Worm (Caenorhabditis elegans): ENCODE data around the gene thk-1.

DNA sequence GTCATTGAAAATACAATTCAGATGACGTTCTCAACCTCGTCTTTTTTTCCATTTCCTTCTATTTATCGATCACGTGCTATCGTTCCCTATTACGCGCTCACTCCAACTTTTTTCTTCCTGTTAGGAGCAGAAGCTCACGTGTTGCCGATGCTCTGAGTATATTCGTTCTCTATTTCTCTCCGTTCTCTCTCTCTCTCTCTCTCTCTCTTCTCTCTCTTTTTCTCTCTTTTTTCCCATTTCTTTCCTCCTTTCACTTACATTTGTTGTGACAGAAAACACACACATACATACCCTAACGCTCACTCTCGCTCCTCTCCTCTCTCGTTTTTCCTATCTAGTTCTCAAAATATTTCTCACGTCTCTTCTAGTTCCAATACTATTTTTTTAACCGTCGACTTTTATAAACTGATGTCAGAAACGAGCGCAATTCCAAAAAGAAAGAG is 29.0 kb downstream of the thk-1 start:
- TF ChIP-seq C34F6.9 (tag; optimal IDR thresholded peaks at IDR 0.05) (peak; percentile 98), lsy-2 (tag; optimal IDR thresholded peaks at IDR 0.05) (peak; percentile 65 to 92), ztf-11 (tag; optimal IDR thresholded peaks at IDR 0.05) (no peak), lin-39 (tag; optimal IDR thresholded peaks at IDR 0.05) (no peak), sma-3 (GFP tag; optimal IDR thresholded peaks at IDR 0.05) (peak; percentile 87), nhr-237 (tag; optimal IDR thresholded peaks at IDR 0.05) (no peak), ama-1 (optimal IDR thresholded peaks at IDR 0.05) (peak; percentile 38), Y55F3AM.14 (GFP tag; optimal IDR thresholded peaks at IDR 0.05) (peak; percentile 52), unc-55 (GFP tag; optimal IDR thresholded peaks at IDR 0.05) (peak; percentile 89)
